Fruit fly (Drosophila melanogaster) whole organism, wandering third instar larva: ENCODE results near the gene CG43880.
A peak's percentile ranks its signal among the peaks of the same experiment; 100 is the strongest.

Source experiments
- Abd-B ChIP-seq: fragments of >200 bp; optimal IDR thresholded peaks from 2 replicates; lab custom pipeline; 2017; ENCODE audit warnings: missing biosample characterization, missing genetic modification characterization
- CG32264 ChIP-seq: fragments of 200-800 bp; sonication (Bioruptor generic); optimal IDR thresholded peaks from 2 replicates; lab custom pipeline; 2016; ENCODE audit warnings: missing biosample characterization, missing genetic modification characterization
- CrebA ChIP-seq: fragments of 200-800 bp; sonication (Bioruptor generic); optimal IDR thresholded peaks from 2 replicates; lab custom pipeline; 2016; ENCODE audit warnings: missing biosample characterization, mild to moderate bottlenecking, missing genetic modification characterization, borderline replicate concordance
- Dfd ChIP-seq: fragments of >200 bp; optimal IDR thresholded peaks from 2 replicates; lab custom pipeline; 2017; ENCODE audit warnings: missing biosample characterization, missing genetic modification characterization
- Dif ChIP-seq: fragments of 200-275, 200-300 bp; sonication (Bioruptor generic); optimal IDR thresholded peaks from 2 replicates; lab custom pipeline; 2018; ENCODE audit warnings: missing biosample characterization, missing genetic modification characterization; ENCODE audit not compliant: partially characterized antibody
- GATAd ChIP-seq: sonication (Bioruptor generic); optimal IDR thresholded peaks from 2 replicates; lab custom pipeline; 2016; ENCODE audit warnings: missing biosample characterization, missing genetic modification characterization
- HLH106 ChIP-seq: fragments of 200-800 bp; optimal IDR thresholded peaks from 3 replicates; lab custom pipeline; 2019; ENCODE audit warnings: missing biosample characterization, mild to moderate bottlenecking, missing genetic modification characterization, moderate library complexity
- Hnf4 ChIP-seq: fragments of 200-800 bp; sonication (Bioruptor generic); optimal IDR thresholded peaks from 2 replicates; lab custom pipeline; 2016; ENCODE audit warnings: missing biosample characterization, mild to moderate bottlenecking, missing genetic modification characterization
- Hr78 ChIP-seq: fragments of >200 bp; optimal IDR thresholded peaks from 2 replicates; lab custom pipeline; 2017; ENCODE audit warnings: missing biosample characterization, missing genetic modification characterization
- Hr83 ChIP-seq: fragments of 200-300 bp; sonication (Bioruptor generic); optimal IDR thresholded peaks from 2 replicates; lab custom pipeline; 2016; ENCODE audit warnings: missing biosample characterization, mild to moderate bottlenecking, missing genetic modification characterization, moderate library complexity; ENCODE audit not compliant: poor library complexity, severe bottlenecking
- Jra ChIP-seq: sonication (Bioruptor generic); optimal IDR thresholded peaks from 2 replicates; lab custom pipeline; 2016; ENCODE audit warnings: missing biosample characterization, missing genetic modification characterization
- Myc ChIP-seq: fragments of >200 bp; optimal IDR thresholded peaks from 2 replicates; lab custom pipeline; 2017
- N ChIP-seq: fragments of >200 bp; optimal IDR thresholded peaks from 2 replicates; lab custom pipeline; 2018; ENCODE audit warnings: missing biosample characterization, missing external identifiers, missing genetic modification characterization
- OdsH ChIP-seq: fragments of 200-800 bp; sonication (Bioruptor generic); optimal IDR thresholded peaks from 2 replicates; lab custom pipeline; 2016; ENCODE audit warnings: missing biosample characterization, mild to moderate bottlenecking, missing genetic modification characterization
- Rel ChIP-seq, 2 experiments: fragments of 200-800 bp; sonication (Bioruptor generic) in 1 of 2; optimal IDR thresholded peaks; 2 replicates in 1 of 2; 3 replicates in 1 of 2; lab custom pipeline; 2016 to 2019; ENCODE audit warnings: mild to moderate bottlenecking in 2 of 2, missing biosample characterization in 2 of 2, missing genetic modification characterization in 2 of 2, moderate library complexity in 1 of 2
- Sp1 ChIP-seq: fragments of 200-800 bp; sonication (Bioruptor generic); optimal IDR thresholded peaks from 3 replicates; lab custom pipeline; 2019; ENCODE audit warnings: missing biosample characterization, mild to moderate bottlenecking, missing genetic modification characterization, moderate library complexity
- Vsx2 ChIP-seq: fragments of 200-300, 225-300 bp; sonication (Bioruptor generic); optimal IDR thresholded peaks from 2 replicates; lab custom pipeline; 2018; ENCODE audit warnings: missing biosample characterization, missing genetic modification characterization; ENCODE audit not compliant: partially characterized antibody
- br ChIP-seq: fragments of 200-800 bp; sonication (Bioruptor generic); optimal IDR thresholded peaks from 2 replicates; lab custom pipeline; 2016; ENCODE audit warnings: missing biosample characterization, missing genetic modification characterization
- brk ChIP-seq: fragments of 200-800 bp; sonication (Bioruptor generic); optimal IDR thresholded peaks from 2 replicates; lab custom pipeline; 2016; ENCODE audit warnings: missing biosample characterization, mild to moderate bottlenecking, missing genetic modification characterization
- dmrt93B ChIP-seq: fragments of 200-800 bp; sonication (Bioruptor generic); optimal IDR thresholded peaks from 2 replicates; lab custom pipeline; 2018; ENCODE audit warnings: missing biosample characterization, mild to moderate bottlenecking, missing genetic modification characterization
- dsf ChIP-seq: sonication (Bioruptor generic); optimal IDR thresholded peaks from 2 replicates; lab custom pipeline; 2016; ENCODE audit warnings: missing biosample characterization, missing genetic modification characterization, borderline replicate concordance
- ey ChIP-seq: fragments of 200-800 bp; sonication (Bioruptor generic); optimal IDR thresholded peaks from 2 replicates; lab custom pipeline; 2016; ENCODE audit warnings: missing biosample characterization, missing genetic modification characterization
- foxo ChIP-seq, 2 experiments: fragments of 200-800 bp; sonication (Bioruptor generic); optimal IDR thresholded peaks; 2 replicates in 1 of 2; 3 replicates in 1 of 2; lab custom pipeline; 2016 to 2017; ENCODE audit warnings: missing biosample characterization in 2 of 2, missing genetic modification characterization in 2 of 2
- fru ChIP-seq: fragments of 200-800 bp; sonication (Bioruptor generic); optimal IDR thresholded peaks from 3 replicates; lab custom pipeline; 2016; ENCODE audit warnings: missing biosample characterization, mild to moderate bottlenecking, missing genetic modification characterization
- h ChIP-seq: fragments of 200-800 bp; sonication (Bioruptor generic); optimal IDR thresholded peaks from 3 replicates; lab custom pipeline; 2016; ENCODE audit warnings: missing biosample characterization, mild to moderate bottlenecking, missing genetic modification characterization
- jim ChIP-seq: fragments of 175-275, 200-325 bp; sonication (Bioruptor generic); optimal IDR thresholded peaks from 2 replicates; lab custom pipeline; 2016; ENCODE audit warnings: missing biosample characterization, mild to moderate bottlenecking, missing genetic modification characterization
- lola ChIP-seq: fragments of >200 bp; optimal IDR thresholded peaks from 2 replicates; lab custom pipeline; 2017; ENCODE audit warnings: missing biosample characterization, missing genetic modification characterization
- pan ChIP-seq: fragments of >200 bp; optimal IDR thresholded peaks from 2 replicates; lab custom pipeline; 2017
- psq ChIP-seq: fragments of 200-800 bp; sonication (Bioruptor generic); optimal IDR thresholded peaks from 3 replicates; lab custom pipeline; 2017; ENCODE audit warnings: missing biosample characterization, mild to moderate bottlenecking, missing genetic modification characterization, moderate library complexity
- sv ChIP-seq: fragments of 200-800 bp; sonication (Bioruptor generic); optimal IDR thresholded peaks from 3 replicates; lab custom pipeline; 2016; ENCODE audit warnings: missing biosample characterization, missing genetic modification characterization
- tai ChIP-seq: sonication (Bioruptor generic); optimal IDR thresholded peaks from 2 replicates; lab custom pipeline; 2016; ENCODE audit warnings: missing biosample characterization, missing genetic modification characterization
- usp ChIP-seq: fragments of >200 bp; optimal IDR thresholded peaks from 2 replicates; lab custom pipeline; 2017; ENCODE audit warnings: missing biosample characterization, missing genetic modification characterization
- woc ChIP-seq: sonication (Bioruptor generic); optimal IDR thresholded peaks from 2 replicates; lab custom pipeline; 2016; ENCODE audit warnings: missing biosample characterization, mild to moderate bottlenecking, missing genetic modification characterization

Gene CG43880

DNA sequence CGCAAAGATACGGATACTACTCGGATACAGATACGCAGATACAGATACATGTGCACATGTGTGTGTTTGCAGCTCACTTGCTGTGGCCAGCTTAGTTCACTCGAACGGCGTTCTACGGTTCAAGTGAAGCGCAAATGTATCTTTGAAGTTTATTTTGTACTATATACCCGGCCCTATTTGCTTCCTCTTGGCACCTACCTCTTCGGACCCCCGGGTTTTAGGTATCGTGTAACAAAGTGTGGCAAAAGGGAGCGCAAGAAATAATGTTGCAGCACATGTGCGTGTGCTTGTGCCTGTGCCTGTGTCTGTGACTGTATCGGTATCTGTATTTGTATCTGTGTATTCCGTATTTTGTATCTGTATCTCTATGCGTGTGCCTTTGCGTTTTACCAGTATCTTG is 42.3 kb upstream of the CG43880 start:
- TF ChIP-seq foxo (GFP tag; optimal IDR thresholded peaks at IDR 0.05; lab: Kevin White, UChicago) (no peak), GATAd (GFP tag; lab: Kevin White, UChicago) (no peak), pan (lab: Kevin White, UChicago) (no peak), Hr78 (GFP tag; lab: Kevin White, UChicago) (no peak), usp (GFP tag; lab: Kevin White, UChicago) (no peak), Sp1 (GFP tag; lab: Kevin White, UChicago) (no peak), Dfd (GFP tag; lab: Kevin White, UChicago) (no peak), jim (GFP tag; lab: Kevin White, UChicago) (no peak), Hr83 (GFP tag; lab: Kevin White, UChicago) (no peak), fru (GFP tag; lab: Kevin White, UChicago) (no peak), Hnf4 (GFP tag; lab: Kevin White, UChicago) (no peak), dmrt93B (no peak)

DNA sequence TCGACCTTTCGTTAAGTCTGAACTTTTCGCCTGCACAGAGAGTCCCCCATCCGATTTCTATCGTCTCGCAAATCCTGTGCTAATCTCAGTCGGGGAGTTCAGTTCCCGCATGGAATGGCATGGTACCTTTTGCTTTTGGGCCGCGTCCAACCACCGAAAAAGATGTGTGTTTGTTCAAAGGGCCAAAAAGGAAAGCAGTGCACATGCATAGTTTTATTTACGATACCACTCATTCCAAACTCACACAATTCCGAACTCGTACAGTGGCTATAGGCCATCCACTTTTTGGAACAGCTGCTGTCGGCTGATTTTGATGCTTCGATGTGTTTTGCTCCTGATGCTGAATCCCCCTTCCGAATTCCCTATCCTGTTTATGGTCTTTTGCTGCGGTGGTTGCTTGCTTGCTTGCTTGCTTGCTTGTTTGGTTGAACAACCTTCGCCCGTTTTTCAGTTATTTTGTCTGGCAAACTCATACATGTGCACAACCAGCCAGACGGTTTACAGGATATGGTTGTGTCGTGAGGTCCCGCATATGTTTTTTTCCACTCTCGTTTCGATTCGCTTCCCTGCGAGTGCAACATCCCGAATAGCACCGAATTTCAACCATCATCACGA is 38.6 kb upstream of the CG43880 start:
- TF ChIP-seq psq (GFP tag; lab: Kevin White, UChicago) (peak; percentile 14), Vsx2 (no peak), woc (peak; percentile 61), Myc (lab: Kevin White, UChicago) (no peak), ey (GFP tag; lab: Kevin White, UChicago) (no peak)

DNA sequence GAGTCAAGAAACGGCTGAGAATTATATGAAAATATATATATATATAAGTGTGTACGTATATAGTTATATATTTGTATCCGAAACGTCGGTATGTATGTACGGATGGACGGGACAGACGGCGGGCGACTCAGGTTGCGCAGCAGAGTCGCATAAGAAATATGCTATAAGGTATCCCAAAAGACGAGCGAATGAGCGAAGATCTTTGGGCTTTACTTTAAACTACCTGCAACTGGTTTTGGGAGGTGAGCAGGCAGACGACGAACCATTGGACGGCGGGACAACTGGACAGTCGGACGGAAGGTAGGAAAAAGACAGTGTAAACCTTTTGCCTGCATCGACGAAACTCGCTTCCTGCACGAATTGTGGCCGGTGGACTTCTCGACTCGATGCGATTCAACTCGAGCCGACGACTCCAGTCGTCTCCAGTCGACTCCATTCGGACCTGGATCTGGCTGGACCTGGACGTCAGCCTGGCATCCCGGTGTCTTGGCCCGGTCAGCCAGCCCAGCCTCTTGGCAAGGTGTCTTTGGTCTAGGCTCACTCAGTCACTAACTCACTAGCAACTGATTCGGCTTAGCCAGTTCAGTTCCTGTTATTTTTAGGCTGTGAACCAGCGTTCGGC is 37.6 kb upstream of the CG43880 start:
- TF ChIP-seq Hnf4 (GFP tag; lab: Kevin White, UChicago) (no peak), tai (GFP tag; lab: Kevin White, UChicago) (no peak), lola (GFP tag; lab: Kevin White, UChicago) (no peak), Rel (GFP tag; optimal IDR thresholded peaks at IDR 0.05; lab: Kevin White, UChicago) (no peak), Rel (tag; optimal IDR thresholded peaks at IDR 0.05; lab: Kevin White, UChicago) (peak; percentile 12), CrebA (GFP tag; lab: Kevin White, UChicago) (no peak), ey (GFP tag; lab: Kevin White, UChicago) (no peak), OdsH (no peak), Hr83 (GFP tag; lab: Kevin White, UChicago) (no peak)

DNA sequence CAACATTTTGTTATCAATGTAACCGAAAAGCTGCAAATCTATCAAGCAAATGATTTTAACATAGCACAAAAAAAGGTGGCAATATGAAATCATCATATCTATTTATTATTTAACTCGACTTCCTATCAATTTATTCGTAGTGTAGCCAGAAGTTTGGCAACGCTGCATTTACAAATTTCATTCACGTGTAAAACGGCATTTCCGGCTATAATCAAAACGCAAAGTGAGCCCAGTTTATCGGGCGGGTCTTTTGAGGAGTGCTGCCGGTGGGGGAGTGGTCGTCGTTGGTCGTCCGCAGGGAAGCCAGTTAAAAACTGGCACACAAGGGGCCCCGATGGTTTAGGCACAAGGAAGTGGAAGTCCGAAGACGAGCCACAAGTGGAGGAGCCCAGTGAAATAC is 35.8 kb upstream of the CG43880 start:
- TF ChIP-seq Dfd (GFP tag; lab: Kevin White, UChicago) (peak; percentile 46), Abd-B (GFP tag; lab: Kevin White, UChicago) (no peak)

DNA sequence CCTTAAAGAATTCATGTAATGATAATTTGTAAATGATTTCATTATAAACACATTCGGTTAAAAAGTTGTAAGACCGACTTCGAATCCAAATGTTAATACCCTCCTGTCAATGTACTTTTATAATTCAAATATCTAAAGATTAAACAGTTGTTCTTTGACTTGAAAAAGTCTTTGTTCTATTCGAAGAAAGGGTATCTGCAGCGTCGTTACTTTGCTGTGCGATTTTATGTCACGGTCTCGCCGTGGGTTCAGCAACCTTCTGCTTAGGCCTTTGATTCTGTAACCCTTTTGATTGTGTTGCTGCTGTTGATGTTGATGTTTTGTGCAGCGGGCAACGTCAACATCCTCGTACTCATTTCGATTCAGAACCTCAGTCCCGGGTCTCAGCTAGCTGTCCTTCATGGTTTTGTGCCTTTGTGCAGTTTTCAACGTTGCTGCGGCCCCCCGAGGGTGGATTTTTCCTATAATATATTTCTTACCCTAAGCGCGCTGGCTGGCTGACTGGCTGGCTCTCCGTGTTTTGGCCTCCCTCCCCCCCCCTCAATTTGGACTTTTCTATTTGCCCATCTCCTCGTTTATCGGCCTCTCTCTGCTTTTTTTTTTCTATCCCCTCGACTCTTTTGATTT is 35.2 kb upstream of the CG43880 start:
- TF ChIP-seq Dfd (GFP tag; lab: Kevin White, UChicago): peak; percentile 83
- peak; percentile 25 for TF ChIP-seq woc
- TF ChIP-seq N: no peak
- TF ChIP-seq CrebA (GFP tag; lab: Kevin White, UChicago): no peak
- no peak for TF ChIP-seq br (GFP tag; lab: Kevin White, UChicago)
- TF ChIP-seq, all 38 proteins: peak for 2

DNA sequence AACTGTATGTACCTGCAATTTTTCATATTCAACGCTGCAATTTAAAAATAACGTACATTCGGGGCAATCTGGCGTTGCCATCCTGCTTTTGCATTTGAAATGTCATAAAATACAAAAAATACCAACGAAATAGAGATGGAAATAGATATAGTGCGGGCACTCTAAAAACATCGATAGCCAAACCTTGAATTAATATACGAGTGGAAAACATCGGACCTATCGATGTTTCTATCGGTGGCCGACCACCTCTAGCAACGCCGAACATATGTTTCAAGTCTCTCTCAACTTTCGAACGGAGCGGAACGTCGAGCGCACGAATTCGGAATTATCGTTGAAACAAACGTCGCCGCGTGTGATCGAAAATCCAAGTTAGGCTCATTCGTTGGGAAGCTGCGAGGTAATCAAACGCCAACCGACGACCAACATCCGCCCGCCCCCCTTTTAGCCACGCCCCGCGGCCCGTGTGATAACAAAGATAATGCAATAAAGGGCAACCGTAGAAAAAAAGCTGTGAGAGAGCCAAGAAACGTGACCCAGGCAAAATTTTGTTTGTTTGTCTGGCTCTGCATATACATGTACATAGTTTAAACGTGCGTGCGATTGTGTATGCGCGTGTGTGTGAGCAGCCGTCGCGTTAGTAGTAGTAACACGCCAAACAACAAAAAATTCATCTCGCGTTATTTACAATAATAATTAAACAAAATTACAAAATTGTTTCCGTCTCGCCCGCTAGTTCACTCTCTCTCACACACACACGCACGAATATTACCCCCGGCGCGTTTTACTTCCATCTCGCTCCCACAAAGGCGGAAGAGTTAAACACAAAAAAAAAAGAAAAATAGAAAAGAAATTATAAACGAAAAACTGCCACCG is 32.9 kb upstream of the CG43880 start, which contains the start of gene nmo:
nmo (plus strand) TSS at position 270 of the 873 bp plus-strand sequence.
- TF ChIP-seq brk (GFP tag; lab: Kevin White, UChicago): no peak
- TF ChIP-seq Myc (lab: Kevin White, UChicago): no peak
- TF ChIP-seq CrebA (GFP tag; lab: Kevin White, UChicago): no peak
- no peak for TF ChIP-seq psq (GFP tag; lab: Kevin White, UChicago)
- no peak for TF ChIP-seq Jra (GFP tag; lab: Kevin White, UChicago)
- TF ChIP-seq ey (GFP tag; lab: Kevin White, UChicago): no peak
- no peak for TF ChIP-seq HLH106
- TF ChIP-seq woc: no peak
- TF ChIP-seq usp (GFP tag; lab: Kevin White, UChicago): no peak
- peak; percentile 41 for TF ChIP-seq Sp1 (GFP tag; lab: Kevin White, UChicago)
- no peak for TF ChIP-seq CG32264
- TF ChIP-seq dsf (GFP tag; lab: Kevin White, UChicago): no peak
- no peak for TF ChIP-seq sv
- no peak for TF ChIP-seq GATAd (GFP tag; lab: Kevin White, UChicago)
- TF ChIP-seq Hnf4 (GFP tag; lab: Kevin White, UChicago): peak; percentile 36
- no peak for TF ChIP-seq lola (GFP tag; lab: Kevin White, UChicago)
- TF ChIP-seq fru (GFP tag; lab: Kevin White, UChicago): peak; percentile 9
- peak; percentile 51 for TF ChIP-seq h (GFP tag; lab: Kevin White, UChicago)
- TF ChIP-seq jim (GFP tag; lab: Kevin White, UChicago): peak; percentile 26
- no peak for TF ChIP-seq N
- no peak for TF ChIP-seq Dif (GFP tag; lab: Kevin White, UChicago)
- no peak for TF ChIP-seq Rel (GFP tag; optimal IDR thresholded peaks at IDR 0.05; lab: Kevin White, UChicago)
- TF ChIP-seq Rel (tag; optimal IDR thresholded peaks at IDR 0.05; lab: Kevin White, UChicago): no peak
- TF ChIP-seq foxo (GFP tag; optimal IDR thresholded peaks at IDR 0.05; lab: Kevin White, UChicago): peak in 1 of 2 experiments; percentile 21
